Fruit fly (Drosophila melanogaster) whole organism, adult: ENCODE measurements around the gene CG11249.

ENCODE experiments used
- CG11617 ChIP-seq: fragments of 200-800 bp; sonication (Bioruptor generic); optimal IDR thresholded peaks from 2 replicates; lab custom pipeline; 2017; ENCODE audit warnings: mild to moderate bottlenecking, missing biosample characterization, missing genetic modification reagents, missing genetic modification characterization
- CG12768 ChIP-seq: fragments of 200-800 bp; sonication (Bioruptor generic); optimal IDR thresholded peaks from 2 replicates; lab custom pipeline; 2017; ENCODE audit warnings: missing biosample characterization, missing genetic modification characterization, mild to moderate bottlenecking, moderate library complexity, missing genetic modification reagents
- CG14711 ChIP-seq: fragments of 200-800 bp; sonication (Bioruptor generic); optimal IDR thresholded peaks from 2 replicates; lab custom pipeline; 2018; ENCODE audit warnings: missing biosample characterization, mild to moderate bottlenecking, missing genetic modification characterization, moderate library complexity
- CG1620 ChIP-seq: fragments of 200-800 bp; sonication (Bioruptor generic); optimal IDR thresholded peaks from 2 replicates; lab custom pipeline; 2016; ENCODE audit warnings: missing biosample characterization, missing genetic modification characterization
- CG33017 ChIP-seq: fragments of 200-800 bp; sonication (Bioruptor generic); optimal IDR thresholded peaks from 2 replicates; lab custom pipeline; 2018; ENCODE audit warnings: missing biosample characterization, mild to moderate bottlenecking, missing genetic modification characterization, moderate library complexity
- CG5204 ChIP-seq: fragments of 200-800 bp; sonication (Bioruptor generic); optimal IDR thresholded peaks from 2 replicates; lab custom pipeline; 2016; ENCODE audit warnings: missing biosample characterization, missing genetic modification characterization
- CG7045 ChIP-seq: fragments of 200-800 bp; sonication (Bioruptor generic); optimal IDR thresholded peaks from 2 replicates; lab custom pipeline; 2017; ENCODE audit warnings: missing biosample characterization, mild to moderate bottlenecking, missing genetic modification characterization
- CG7101 ChIP-seq: fragments of 200-800 bp; sonication (Bioruptor generic); optimal IDR thresholded peaks from 2 replicates; lab custom pipeline; 2018; ENCODE audit warnings: missing biosample characterization, mild to moderate bottlenecking, missing genetic modification characterization, moderate library complexity
- Clk ChIP-seq: fragments of 200-800 bp; sonication (Bioruptor generic); optimal IDR thresholded peaks from 2 replicates; lab custom pipeline; 2017; ENCODE audit warnings: missing biosample characterization, missing genetic modification characterization
- Crg-1 ChIP-seq: fragments of 200-800 bp; sonication (Bioruptor generic); optimal IDR thresholded peaks from 2 replicates; lab custom pipeline; 2016; ENCODE audit warnings: missing biosample characterization, missing genetic modification characterization
- Hr96 ChIP-seq: fragments of 200-800 bp; sonication (Bioruptor generic); optimal IDR thresholded peaks from 2 replicates; lab custom pipeline; 2016; ENCODE audit warnings: missing biosample characterization, missing genetic modification characterization
- Mnt ChIP-seq: fragments of 200-800 bp; sonication (Bioruptor generic); optimal IDR thresholded peaks from 2 replicates; lab custom pipeline; 2016; ENCODE audit warnings: missing biosample characterization, mild to moderate bottlenecking, missing genetic modification characterization
- bab1 ChIP-seq: fragments of 200-800 bp; sonication (Bioruptor generic); optimal IDR thresholded peaks from 3 replicates; lab custom pipeline; 2019; ENCODE audit warnings: missing biosample characterization, mild to moderate bottlenecking, missing genetic modification characterization, moderate library complexity
- cic ChIP-seq: fragments of 200-800 bp; sonication (Bioruptor generic); optimal IDR thresholded peaks from 2 replicates; lab custom pipeline; 2017; ENCODE audit warnings: missing biosample characterization, mild to moderate bottlenecking, missing genetic modification characterization, moderate library complexity
- cnc ChIP-seq, 2 experiments: fragments of >200 bp; optimal IDR thresholded peaks; 2 replicates each; lab custom pipeline; 2017
- kay ChIP-seq: fragments of 200-800 bp; sonication (Bioruptor generic); peaks from one replicate; lab custom pipeline; 2016; ENCODE audit warnings: missing biosample characterization, missing genetic modification characterization, borderline replicate concordance
- ovo ChIP-seq: fragments of 200-800 bp; sonication (Bioruptor generic); optimal IDR thresholded peaks from 2 replicates; lab custom pipeline; 2016; ENCODE audit warnings: missing biosample characterization, missing genetic modification characterization
- pad ChIP-seq: fragments of 200-800 bp; sonication (Bioruptor generic); optimal IDR thresholded peaks from 3 replicates; lab custom pipeline; 2017; ENCODE audit warnings: missing biosample characterization, missing genetic modification characterization, mild to moderate bottlenecking, moderate library complexity, missing genetic modification reagents
- tj ChIP-seq: fragments of 200-800 bp; sonication (Bioruptor generic); optimal IDR thresholded peaks from 3 replicates; lab custom pipeline; 2017; ENCODE audit warnings: missing biosample characterization, mild to moderate bottlenecking, missing genetic modification characterization, moderate library complexity
- toe ChIP-seq: fragments of 200-800 bp; sonication (Bioruptor generic); optimal IDR thresholded peaks from 2 replicates; lab custom pipeline; 2016; ENCODE audit warnings: missing biosample characterization, missing genetic modification characterization

Gene CG11249

dm6 chr3L:21639059-21639458 lies 32.9 kb upstream of the CG11249 start, which contains the start of gene CG32445:
Gene CG32445, plus strand, starts transcription at chr3L:21639359.
- TF ChIP-seq ovo (GFP tag; lab: Kevin White, UChicago) (no peak), tj (GFP tag; lab: Kevin White, UChicago) (no peak), CG33017 (tag; lab: Kevin White, UChicago) (no peak)

dm6 chr3L:21640815-21641214 lies 31.1 kb upstream of the CG11249 start, which contains the start of gene Atox1:
Gene Atox1, plus strand, starts transcription at chr3L:21640995.
- TF ChIP-seq CG14711 (tag; lab: Kevin White, UChicago) (peak; percentile 17), CG33017 (tag; lab: Kevin White, UChicago) (no peak), CG7101 (tag; lab: Kevin White, UChicago) (peak; percentile 44), cic (GFP tag; lab: Kevin White, UChicago) (peak; percentile 38), CG12768 (GFP tag; lab: Kevin White, UChicago) (peak; percentile 26), CG11617 (no peak), Crg-1 (GFP tag; lab: Kevin White, UChicago) (peak; percentile 10), Hr96 (no peak), Clk (GFP tag; lab: Kevin White, UChicago) (no peak), ovo (GFP tag; lab: Kevin White, UChicago) (no peak), toe (peak; percentile 35), kay (no peak), bab1 (GFP tag; lab: Kevin White, UChicago) (peak; percentile 75), CG1620 (GFP tag; lab: Kevin White, UChicago) (peak; percentile 33), CG7045 (GFP tag; lab: Kevin White, UChicago) (peak; percentile 9), Mnt (GFP tag; lab: Kevin White, UChicago) (no peak), CG5204 (no peak), tj (GFP tag; lab: Kevin White, UChicago) (no peak), cnc (optimal IDR thresholded peaks at IDR 0.05; lab: Kevin White, UChicago) (no peak), pad (GFP tag; lab: Kevin White, UChicago) (peak; percentile 29)

dm6 chr3L:21642908-21643572 lies 28.9 kb upstream of the CG11249 start:
- TF ChIP-seq Crg-1 (GFP tag; lab: Kevin White, UChicago): no peak
- no peak for TF ChIP-seq CG33017 (tag; lab: Kevin White, UChicago)
- TF ChIP-seq CG7045 (GFP tag; lab: Kevin White, UChicago): no peak
- no peak for TF ChIP-seq kay
- TF ChIP-seq CG7101 (tag; lab: Kevin White, UChicago): no peak
- no peak for TF ChIP-seq pad (GFP tag; lab: Kevin White, UChicago)
- no peak for TF ChIP-seq tj (GFP tag; lab: Kevin White, UChicago)
- no peak for TF ChIP-seq CG11617
- no peak for TF ChIP-seq CG14711 (tag; lab: Kevin White, UChicago)

- TF ChIP-seq CG12768 (GFP tag; lab: Kevin White, UChicago) (no peak), CG7101 (tag; lab: Kevin White, UChicago) (no peak), Crg-1 (GFP tag; lab: Kevin White, UChicago) (no peak), Mnt (GFP tag; lab: Kevin White, UChicago) (no peak), pad (GFP tag; lab: Kevin White, UChicago) (no peak), cic (GFP tag; lab: Kevin White, UChicago) (no peak), kay (no peak), CG33017 (tag; lab: Kevin White, UChicago) (no peak), Hr96 (no peak), Clk (GFP tag; lab: Kevin White, UChicago) (no peak), CG7045 (GFP tag; lab: Kevin White, UChicago) (no peak), CG11617 (no peak), bab1 (GFP tag; lab: Kevin White, UChicago) (no peak), CG5204 (no peak), ovo (GFP tag; lab: Kevin White, UChicago) (no peak), toe (no peak), tj (GFP tag; lab: Kevin White, UChicago) (no peak)
These were observed 27.8 kb upstream of the CG11249 start for dm6 chr3L:21644176-21644575.

dm6 chr3L:21644607-21645006 lies 27.3 kb upstream of the CG11249 start, which contains the start of gene CG43980:
Gene CG43980, plus strand, starts transcription at chr3L:21644958.
- TF ChIP-seq kay: no peak
- TF ChIP-seq toe: no peak
- TF ChIP-seq bab1 (GFP tag; lab: Kevin White, UChicago): no peak
- no peak for TF ChIP-seq Hr96
- no peak for TF ChIP-seq CG33017 (tag; lab: Kevin White, UChicago)
- TF ChIP-seq CG5204: no peak
- TF ChIP-seq cnc (optimal IDR thresholded peaks at IDR 0.05; lab: Kevin White, UChicago): no peak
- no peak for TF ChIP-seq Clk (GFP tag; lab: Kevin White, UChicago)
- TF ChIP-seq pad (GFP tag; lab: Kevin White, UChicago): no peak
- TF ChIP-seq ovo (GFP tag; lab: Kevin White, UChicago): no peak
- no peak for TF ChIP-seq cic (GFP tag; lab: Kevin White, UChicago)

dm6 chr3L:21645878-21646277 lies 26.1 kb upstream of the CG11249 start:
- TF ChIP-seq kay: no peak
- TF ChIP-seq CG7045 (GFP tag; lab: Kevin White, UChicago): no peak

dm6 chr3L:21647853-21648252 lies 24.1 kb upstream of the CG11249 start:
- TF ChIP-seq Crg-1 (GFP tag; lab: Kevin White, UChicago) (no peak), CG5204 (no peak), tj (GFP tag; lab: Kevin White, UChicago) (no peak), bab1 (GFP tag; lab: Kevin White, UChicago) (no peak), CG1620 (GFP tag; lab: Kevin White, UChicago) (no peak), CG7045 (GFP tag; lab: Kevin White, UChicago) (no peak), kay (no peak), Clk (GFP tag; lab: Kevin White, UChicago) (no peak), pad (GFP tag; lab: Kevin White, UChicago) (no peak), toe (no peak)
